Fruit fly (Drosophila melanogaster) whole organism, embryonic: ENCODE data around the gene beat-IIa.

Experiments used
- Antp ChIP-seq: fragments of 200-800 bp; sonication (Bioruptor generic); optimal IDR thresholded peaks from 3 replicates; lab custom pipeline; 2016; ENCODE audit warnings: missing biosample characterization, missing genetic modification characterization
- Atf-2 ChIP-seq: fragments of 200-800 bp; sonication (Bioruptor generic); optimal IDR thresholded peaks from 2 replicates; lab custom pipeline; 2016; ENCODE audit warnings: missing biosample characterization, missing genetic modification characterization
- B-H1 ChIP-seq: fragments of 200-800 bp; sonication (Bioruptor generic); IDR thresholded peaks from 3 replicates; pipeline ENCODE4 v1.3.6; 2022; ENCODE audit warnings: missing biosample characterization, missing genetic modification characterization
- Bgb ChIP-seq: fragments of 200-800 bp; sonication (Bioruptor generic); IDR thresholded peaks from 2 replicates; pipeline ENCODE4 v1.3.6; 2022; ENCODE audit warnings: missing biosample characterization, missing genetic modification characterization; ENCODE audit not compliant: partially characterized antibody
- CG10147 ChIP-seq: fragments of 200-800 bp; sonication (Bioruptor generic); optimal IDR thresholded peaks from 2 replicates; lab custom pipeline; 2019; ENCODE audit warnings: missing biosample characterization, mild to moderate bottlenecking, missing genetic modification characterization, moderate library complexity
- CG10654 ChIP-seq: fragments of 200-800 bp; sonication (Bioruptor generic); optimal IDR thresholded peaks from 2 replicates; lab custom pipeline; 2016; ENCODE audit warnings: missing biosample characterization, missing genetic modification characterization
- CG11085 ChIP-seq: fragments of 200-800 bp; sonication (Bioruptor generic); IDR thresholded peaks from 2 replicates; pipeline ENCODE4 v1.3.6; 2022; ENCODE audit warnings: missing biosample characterization, missing genetic modification characterization
- CG11398 ChIP-seq: fragments of 200-800 bp; sonication (Bioruptor generic); optimal IDR thresholded peaks from 2 replicates; lab custom pipeline; 2016; ENCODE audit warnings: missing biosample characterization, missing genetic modification characterization
- CG12104 ChIP-seq: fragments of 200-800 bp; sonication (Bioruptor generic); optimal IDR thresholded peaks from 3 replicates; lab custom pipeline; 2016; ENCODE audit warnings: missing biosample characterization, missing genetic modification characterization
- CG13296 ChIP-seq: fragments of 200-800 bp; sonication (Bioruptor generic); optimal IDR thresholded peaks from 3 replicates; lab custom pipeline; 2018; ENCODE audit warnings: missing biosample characterization, mild to moderate bottlenecking, missing genetic modification characterization
- CG16815 ChIP-seq: fragments of 200-800 bp; sonication (Bioruptor generic); optimal IDR thresholded peaks from 3 replicates; lab custom pipeline; 2017; ENCODE audit warnings: missing biosample characterization, mild to moderate bottlenecking, missing genetic modification characterization
- CG18011 ChIP-seq: fragments of 200-800 bp; sonication (Bioruptor generic); optimal IDR thresholded peaks from 2 replicates; lab custom pipeline; 2017; ENCODE audit warnings: missing biosample characterization, missing genetic modification characterization, mild to moderate bottlenecking, moderate library complexity, missing genotype
- CG18599 ChIP-seq: fragments of 200-800 bp; sonication (Bioruptor generic); optimal IDR thresholded peaks from 3 replicates; lab custom pipeline; 2017; ENCODE audit warnings: missing biosample characterization, missing genetic modification characterization, mild to moderate bottlenecking, moderate library complexity, missing genetic modification reagents
- CG31224 ChIP-seq: fragments of 200-800 bp; sonication (Bioruptor generic); IDR thresholded peaks from 2 replicates; pipeline ENCODE4 v1.3.6; 2022; ENCODE audit warnings: missing biosample characterization, missing genetic modification characterization
- CG4404 ChIP-seq: fragments of 200-800 bp; sonication (Bioruptor generic); IDR thresholded peaks from 2 replicates; pipeline ENCODE4 v1.3.6; 2022; ENCODE audit warnings: missing biosample characterization, missing genetic modification characterization
- CG4707 ChIP-seq: fragments of 200-800 bp; sonication (Bioruptor generic); optimal IDR thresholded peaks from 2 replicates; lab custom pipeline; 2018; ENCODE audit warnings: missing biosample characterization, mild to moderate bottlenecking, missing genetic modification characterization, moderate library complexity
- CG9437 ChIP-seq: fragments of 200-800 bp; sonication (Bioruptor generic); optimal IDR thresholded peaks from 2 replicates; lab custom pipeline; 2018; ENCODE audit warnings: missing biosample characterization, mild to moderate bottlenecking, missing genetic modification characterization
- CHES-1-like ChIP-seq: fragments of 200-800 bp; sonication (Bioruptor generic); optimal IDR thresholded peaks from 2 replicates; lab custom pipeline; 2016; ENCODE audit warnings: missing biosample characterization, missing genetic modification characterization
- Ets97D ChIP-seq: fragments of 200-800 bp; sonication (Bioruptor generic); optimal IDR thresholded peaks from 3 replicates; lab custom pipeline; 2016; ENCODE audit warnings: missing biosample characterization, missing genetic modification characterization
- Fer2 ChIP-seq: fragments of 200-800 bp; sonication (Bioruptor generic); optimal IDR thresholded peaks from 2 replicates; lab custom pipeline; 2018; ENCODE audit warnings: missing biosample characterization, mild to moderate bottlenecking, missing genetic modification characterization, moderate library complexity
- Hr39 ChIP-seq: fragments of >200 bp; optimal IDR thresholded peaks from 2 replicates; lab custom pipeline; 2017
- MTF-1 ChIP-seq: fragments of 200-800 bp; sonication (Bioruptor generic); optimal IDR thresholded peaks from 2 replicates; lab custom pipeline; 2018; ENCODE audit warnings: missing biosample characterization, mild to moderate bottlenecking, missing genetic modification characterization, borderline replicate concordance
- Max ChIP-seq: fragments of 200-800 bp; sonication (Bioruptor generic); optimal IDR thresholded peaks from 2 replicates; lab custom pipeline; 2016; ENCODE audit warnings: missing biosample characterization, mild to moderate bottlenecking, missing genetic modification characterization
- Med ChIP-seq: fragments of 200-800 bp; sonication (Bioruptor generic); peaks from one replicate; lab custom pipeline; 2016; ENCODE audit warnings: missing biosample characterization, missing genetic modification characterization, mild to moderate bottlenecking, inconsistent platforms, moderate library complexity
- Nf-YB ChIP-seq: fragments of 200-800 bp; sonication (Bioruptor generic); optimal IDR thresholded peaks from 3 replicates; lab custom pipeline; 2019; ENCODE audit warnings: missing biosample characterization, mild to moderate bottlenecking, missing genetic modification characterization, moderate library complexity
- Oaz ChIP-seq: fragments of 200-800 bp; sonication (Bioruptor generic); IDR thresholded peaks from 2 replicates; pipeline ENCODE4 v1.3.6; 2022; ENCODE audit warnings: missing biosample characterization, missing genetic modification characterization
- Xbp1 ChIP-seq: fragments of 200-800 bp; sonication (Bioruptor generic); optimal IDR thresholded peaks from 3 replicates; lab custom pipeline; 2016; ENCODE audit warnings: missing biosample characterization, mild to moderate bottlenecking, missing genetic modification characterization
- bcd ChIP-seq: fragments of 200-800 bp; sonication (Bioruptor generic); optimal IDR thresholded peaks from 2 replicates; lab custom pipeline; 2017; ENCODE audit warnings: missing biosample characterization, mild to moderate bottlenecking, missing genetic modification characterization
- br ChIP-seq: fragments of >200 bp; optimal IDR thresholded peaks from 2 replicates; lab custom pipeline; 2017
- chinmo ChIP-seq: fragments of 200-800 bp; sonication (Bioruptor generic); IDR thresholded peaks from 4 replicates; pipeline ENCODE4 v1.3.6; 2022; ENCODE audit warnings: missing biosample characterization, missing genetic modification characterization; ENCODE audit not compliant: partially characterized antibody
- dmrt11E ChIP-seq: fragments of 200-800 bp; sonication (Bioruptor generic); optimal IDR thresholded peaks from 3 replicates; lab custom pipeline; 2018; ENCODE audit warnings: missing biosample characterization, mild to moderate bottlenecking, missing genetic modification characterization, moderate library complexity
- dmrt99B ChIP-seq: fragments of 200-800 bp; sonication (Bioruptor generic); optimal IDR thresholded peaks from 2 replicates; lab custom pipeline; 2018; ENCODE audit warnings: missing biosample characterization, mild to moderate bottlenecking, missing genetic modification characterization, moderate library complexity
- ems ChIP-seq: fragments of 200-800 bp; sonication (Bioruptor generic); optimal IDR thresholded peaks from 3 replicates; lab custom pipeline; 2016; ENCODE audit warnings: missing biosample characterization, missing genetic modification characterization
- fd102C ChIP-seq: fragments of 200-800 bp; sonication (Bioruptor generic); optimal IDR thresholded peaks from 2 replicates; lab custom pipeline; 2018; ENCODE audit warnings: missing biosample characterization, mild to moderate bottlenecking, missing genetic modification characterization, moderate library complexity
- jigr1 ChIP-seq: fragments of 200-800 bp; sonication (Bioruptor generic); IDR thresholded peaks from 3 replicates; pipeline ENCODE4 v1.3.6; 2022; ENCODE audit warnings: missing biosample characterization, missing genetic modification characterization
- ken ChIP-seq: fragments of 200-800 bp; sonication (Bioruptor generic); IDR thresholded peaks from 3 replicates; pipeline ENCODE4 v1.3.6; 2022; ENCODE audit warnings: missing biosample characterization, missing genetic modification characterization
- mld ChIP-seq: fragments of 200-800 bp; sonication (Bioruptor generic); IDR thresholded peaks from 3 replicates; pipeline ENCODE4 v1.3.6; 2022; ENCODE audit warnings: missing biosample characterization, missing genetic modification characterization; ENCODE audit not compliant: partially characterized antibody
- odd ChIP-seq: fragments of 200-800 bp; sonication (Bioruptor generic); optimal IDR thresholded peaks from 2 replicates; lab custom pipeline; 2017; ENCODE audit warnings: missing biosample characterization, mild to moderate bottlenecking, missing genetic modification characterization
- pfk ChIP-seq: fragments of 200-800 bp; sonication (Bioruptor generic); optimal IDR thresholded peaks from 2 replicates; lab custom pipeline; 2018; ENCODE audit warnings: missing biosample characterization, mild to moderate bottlenecking, missing genetic modification characterization, moderate library complexity
- pita ChIP-seq: fragments of 200-800 bp; sonication (Bioruptor generic); optimal IDR thresholded peaks from 2 replicates; lab custom pipeline; 2017; ENCODE audit warnings: missing biosample characterization, mild to moderate bottlenecking, missing genetic modification characterization
- pnt ChIP-seq: fragments of 200-800 bp; sonication (Bioruptor generic); optimal IDR thresholded peaks from 3 replicates; lab custom pipeline; 2016; ENCODE audit warnings: missing biosample characterization, missing genetic modification characterization
- repo ChIP-seq: fragments of 200-800 bp; sonication (Bioruptor generic); optimal IDR thresholded peaks from 2 replicates; lab custom pipeline; 2016; ENCODE audit warnings: missing biosample characterization, missing genetic modification characterization
- row ChIP-seq: fragments of 200-800 bp; sonication (Bioruptor generic); IDR thresholded peaks from 3 replicates; pipeline ENCODE4 v1.3.6; 2022; ENCODE audit warnings: missing biosample characterization, missing genetic modification characterization
- schlank ChIP-seq: fragments of 200-800 bp; sonication (Bioruptor generic); optimal IDR thresholded peaks from 2 replicates; lab custom pipeline; 2018; ENCODE audit warnings: missing biosample characterization, mild to moderate bottlenecking, missing genetic modification characterization
- sisA ChIP-seq: fragments of 200-800 bp; sonication (Bioruptor generic); IDR thresholded peaks from 2 replicates; pipeline ENCODE4 v1.3.6; 2022; ENCODE audit warnings: missing biosample characterization, missing genetic modification characterization
- sna ChIP-seq: fragments of 200-800 bp; sonication (Bioruptor generic); IDR thresholded peaks from 2 replicates; pipeline ENCODE4 v1.3.6; 2022; ENCODE audit warnings: missing biosample characterization, missing genetic modification characterization; ENCODE audit not compliant: partially characterized antibody
- so ChIP-seq: fragments of 200-800 bp; sonication (Bioruptor generic); IDR thresholded peaks from 3 replicates; pipeline ENCODE4 v1.3.6; 2022; ENCODE audit warnings: missing biosample characterization, missing genetic modification characterization
- stwl ChIP-seq: fragments of 200-800 bp; sonication (Bioruptor generic); optimal IDR thresholded peaks from 3 replicates; lab custom pipeline; 2018; ENCODE audit warnings: missing biosample characterization, mild to moderate bottlenecking, missing genetic modification characterization, moderate library complexity
- tll ChIP-seq, 2 experiments: fragments of 200-800 bp in 1 of 2; fragments of >200 bp in 1 of 2; sonication (Bioruptor generic) in 1 of 2; optimal IDR thresholded peaks; 2 replicates each; lab custom pipeline; 2017 to 2019; ENCODE audit warnings: missing biosample characterization in 2 of 2, missing genetic modification characterization in 2 of 2, mild to moderate bottlenecking in 1 of 2, moderate library complexity in 1 of 2
- yki ChIP-seq: fragments of >200 bp; optimal IDR thresholded peaks from 3 replicates; lab custom pipeline; 2018

beat-IIa gene

dm6 chr3R:17391313-17391845 lies 25.5 kb upstream of the beat-IIa start, which contains the start of the genes Brf and sds22 (continued):
- TF ChIP-seq CG31224 (GFP tag; lab: Robert Waterston, UW) = peak; percentile 83
- TF ChIP-seq CHES-1-like (GFP tag; lab: Kevin White, UChicago) = peak; percentile 93
- TF ChIP-seq sna (GFP tag; lab: Robert Waterston, UW) = peak; percentile 72; the same call in 1 of the 2 replicates
- peak; percentile 98 for TF ChIP-seq Xbp1 (GFP tag; lab: Kevin White, UChicago)
- peak; percentile 88 for TF ChIP-seq CG9437
- TF ChIP-seq Med (GFP tag; lab: Kevin White, UChicago) = peak; percentile 99
- TF ChIP-seq Hr39 (lab: Kevin White, UChicago) = no peak
- TF ChIP-seq chinmo (GFP tag; lab: Robert Waterston, UW) = no peak
- no peak for TF ChIP-seq yki
- peak; percentile 98 for TF ChIP-seq Max (GFP tag; lab: Kevin White, UChicago)
- TF ChIP-seq CG4707 (GFP tag; lab: Kevin White, UChicago) = peak; percentile 54
- TF ChIP-seq stwl = peak; percentile 90
- peak; percentile 94 for TF ChIP-seq Atf-2 (GFP tag; lab: Kevin White, UChicago)
- TF ChIP-seq CG10147 (GFP tag; lab: Kevin White, UChicago) = peak; percentile 96
- TF ChIP-seq odd (GFP tag; lab: Kevin White, UChicago) = peak; percentile 88
- TF ChIP-seq br (lab: Kevin White, UChicago) = no peak
- peak; percentile 95 for TF ChIP-seq CG10654
- TF ChIP-seq repo (GFP tag; lab: Kevin White, UChicago) = peak; percentile 90
- peak; percentile 92 for TF ChIP-seq CG13296
- TF ChIP-seq pnt (GFP tag; lab: Kevin White, UChicago) = peak; percentile 95
- TF ChIP-seq Nf-YB = peak; percentile 79
- TF ChIP-seq pita (GFP tag; lab: Kevin White, UChicago) = no peak
- TF ChIP-seq CG4404 (GFP tag; lab: Robert Waterston, UW) = peak; percentile 95
- TF ChIP-seq ems = peak; percentile 96
- TF ChIP-seq row (GFP tag; lab: Robert Waterston, UW) = peak; percentile 98
- peak; percentile 93 for TF ChIP-seq ken (GFP tag; lab: Robert Waterston, UW)
- TF ChIP-seq Fer2 (tag; lab: Kevin White, UChicago) = peak; percentile 96
- TF ChIP-seq CG18011 (GFP tag; lab: Kevin White, UChicago) = peak; percentile 84
- TF ChIP-seq CG16815 = peak; percentile 95
- TF ChIP-seq jigr1 (GFP tag; lab: Robert Waterston, UW) = peak; percentile 86; the same call in 2 of the 3 replicates
- TF ChIP-seq Antp (GFP tag; lab: Kevin White, UChicago) = peak; percentile 93
- TF ChIP-seq Ets97D (GFP tag; lab: Kevin White, UChicago) = peak; percentile 88
- TF ChIP-seq so (GFP tag; lab: Robert Waterston, UW) = peak; percentile 87
- peak; percentile 33 to 81 for TF ChIP-seq tll (GFP tag; optimal IDR thresholded peaks at IDR 0.05; lab: Kevin White, UChicago)
- peak; percentile 85 for TF ChIP-seq B-H1 (GFP tag; lab: Robert Waterston, UW)
- peak; percentile 97 for TF ChIP-seq sisA (GFP tag; lab: Robert Waterston, UW)
- TF ChIP-seq Oaz (GFP tag; lab: Robert Waterston, UW) = peak; percentile 84
- peak; percentile 67 for TF ChIP-seq fd102C (GFP tag; lab: Kevin White, UChicago)
- peak; percentile 84 for TF ChIP-seq CG11085
- TF ChIP-seq dmrt11E (tag; lab: Kevin White, UChicago) = peak; percentile 96
- peak; percentile 95 for TF ChIP-seq bcd
- peak; percentile 90 for TF ChIP-seq CG11398 (GFP tag; lab: Kevin White, UChicago)
- TF ChIP-seq schlank (tag; lab: Kevin White, UChicago) = peak; percentile 90
- TF ChIP-seq pfk (GFP tag; lab: Kevin White, UChicago) = peak; percentile 59
- TF ChIP-seq Bgb (GFP tag; lab: Robert Waterston, UW) = peak; percentile 74
- TF ChIP-seq CG12104 = peak; percentile 94
- TF ChIP-seq mld = peak; percentile 43; the same call in 1 of the 3 replicates
- TF ChIP-seq MTF-1 (GFP tag; lab: Kevin White, UChicago) = peak; percentile 74
- TF ChIP-seq CG18599 (GFP tag; lab: Kevin White, UChicago) = peak; percentile 96
- TF ChIP-seq dmrt99B (tag; lab: Kevin White, UChicago) = peak; percentile 93
